Worm (Caenorhabditis elegans): ENCODE data around the gene T05D4.2.
A peak's percentile ranks its signal among the peaks of the same experiment; 100 is the strongest.

The T05D4.2 gene

DNA sequence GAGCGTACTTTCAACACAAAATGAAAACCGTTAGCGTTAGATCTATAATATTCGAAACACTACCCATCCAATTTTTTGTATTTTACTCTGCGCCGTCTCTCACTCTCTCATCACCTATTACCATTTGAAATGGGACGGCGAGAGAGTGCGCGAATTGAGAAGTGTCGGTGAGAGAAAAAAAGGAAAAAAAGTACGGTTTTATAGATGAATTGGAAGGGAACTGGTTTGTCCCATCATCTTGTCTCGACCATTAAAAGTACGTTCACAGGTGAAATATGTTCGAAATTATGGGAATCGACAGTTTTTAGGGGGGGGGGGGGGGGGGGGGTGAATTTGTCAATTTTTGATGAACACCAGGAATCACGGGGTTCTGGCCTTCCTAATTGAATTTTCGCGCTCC lies 28.2 kb downstream of the T05D4.2 start (continued):
- TF ChIP-seq unc-62 (GFP tag; optimal IDR thresholded peaks at IDR 0.05 in 1 of 2) (peak in 1 of 2 experiments; percentile 18), unc-62 (tag; optimal IDR thresholded peaks at IDR 0.05) (no peak), Y75B8A.6 (GFP tag; IDR thresholded peaks at IDR 0.05) (no peak), F26F4.8 (GFP tag; conservative IDR thresholded peaks at IDR 0.05) (no peak), nhr-102 (tag; optimal IDR thresholded peaks at IDR 0.05) (no peak), nhr-28 (tag; optimal IDR thresholded peaks at IDR 0.05) (peak; percentile 6), pha-4 (GFP tag; IDR thresholded peaks at IDR 0.05) (no peak), pha-4 (tag; optimal IDR thresholded peaks at IDR 0.05) (no peak), snpc-1.2 (GFP tag; IDR thresholded peaks at IDR 0.05) (no peak)

DNA sequence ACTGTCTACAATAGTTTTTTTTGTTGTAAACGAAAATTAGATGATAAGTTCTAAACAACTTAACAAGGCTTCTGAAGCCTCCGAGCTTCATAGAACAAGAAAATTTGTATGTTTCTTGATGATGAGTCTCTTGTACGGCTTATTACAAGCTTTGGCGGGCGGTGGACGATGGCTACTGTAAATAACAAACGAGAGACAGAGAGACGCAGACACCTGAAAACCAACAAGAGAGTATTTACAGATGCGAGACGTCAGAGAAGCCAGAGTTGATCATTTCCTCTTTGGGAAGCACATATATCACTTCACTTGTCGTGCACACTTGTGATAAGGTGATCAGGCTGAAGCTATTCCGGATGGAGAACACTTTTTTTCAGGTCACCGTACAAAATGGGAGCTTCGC lies 32.0 kb downstream of the T05D4.2 start:
- TF ChIP-seq Y48G9A.11 (GFP tag; IDR thresholded peaks at IDR 0.05) (no peak), aha-1 (tag) (peak; percentile 68), zip-2 (tag; optimal IDR thresholded peaks at IDR 0.05) (no peak), nhr-237 (tag; optimal IDR thresholded peaks at IDR 0.05) (no peak), jun-1 (tag; optimal IDR thresholded peaks at IDR 0.05) (no peak), R02D3.7 (tag; optimal IDR thresholded peaks at IDR 0.05) (no peak), vab-7 (GFP tag; IDR thresholded peaks at IDR 0.05) (no peak), dmd-8 (GFP tag; IDR thresholded peaks at IDR 0.05) (no peak), hlh-11 (tag; optimal IDR thresholded peaks at IDR 0.05) (no peak), F44E2.7 (GFP tag; IDR thresholded peaks at IDR 0.05) (no peak), lin-29 (GFP tag; IDR thresholded peaks at IDR 0.05) (no peak), daf-16 (GFP tag; optimal IDR thresholded peaks at IDR 0.05) (no peak), daf-16 (tag; optimal IDR thresholded peaks at IDR 0.05) (peak; percentile 37), nhr-28 (tag; optimal IDR thresholded peaks at IDR 0.05) (no peak), daf-8 (GFP tag; IDR thresholded peaks at IDR 0.05) (no peak), ceh-32 (tag; optimal IDR thresholded peaks at IDR 0.05; ENCODE audit: poor library complexity) (no peak), dve-1 (tag; optimal IDR thresholded peaks at IDR 0.05; ENCODE audit: insufficient read depth) (peak; percentile 3), daf-12 (tag; optimal IDR thresholded peaks at IDR 0.05) (no peak), unc-39 (tag; optimal IDR thresholded peaks at IDR 0.05) (no peak)

DNA sequence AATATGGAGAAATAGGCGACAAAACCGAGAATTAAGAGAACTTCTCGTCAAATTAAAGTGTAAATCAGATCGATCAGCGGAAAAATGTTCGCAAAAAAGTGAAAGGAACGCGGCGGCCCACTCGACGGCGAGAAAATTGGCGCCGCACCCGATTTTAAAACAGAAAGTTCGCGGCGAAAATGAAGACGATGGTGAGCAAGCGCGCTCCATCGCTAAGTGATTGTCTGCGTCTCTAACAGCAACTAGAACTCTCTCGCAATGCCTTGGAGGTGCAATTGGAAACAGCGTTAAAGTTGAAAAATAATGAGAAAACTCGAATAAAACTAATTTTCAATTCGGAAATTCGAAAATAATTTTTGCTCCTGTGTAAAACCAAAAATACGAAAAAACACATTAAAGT lies 32.9 kb downstream of the T05D4.2 start:
- TF ChIP-seq snpc-4 (tag; optimal IDR thresholded peaks at IDR 0.05) (no peak), nhr-11 (tag; optimal IDR thresholded peaks at IDR 0.05) (peak; percentile 43), egl-43 (GFP tag; IDR thresholded peaks at IDR 0.05) (peak; percentile 50; the same call in 1 of the 2 replicates), nhr-25 (tag; optimal IDR thresholded peaks at IDR 0.05; ENCODE audit: borderline replicate concordance, insufficient read depth) (peak; percentile 50), daf-16 (GFP tag; optimal IDR thresholded peaks at IDR 0.05) (no peak), daf-16 (tag; optimal IDR thresholded peaks at IDR 0.05) (peak; percentile 27), lin-38 (GFP tag; IDR thresholded peaks at IDR 0.05) (peak; percentile 95), dve-1 (tag; optimal IDR thresholded peaks at IDR 0.05; ENCODE audit: insufficient read depth) (peak; percentile 54), unc-130 (GFP tag; optimal IDR thresholded peaks at IDR 0.05) (peak; percentile 12), hmg-1.1 (GFP tag; IDR thresholded peaks at IDR 0.05) (peak; percentile 85), mes-2 (tag; optimal IDR thresholded peaks at IDR 0.05; ENCODE audit: poor library complexity, severe bottlenecking) (peak; percentile 73), lsy-2 (tag; optimal IDR thresholded peaks at IDR 0.05) (peak in 1 of 2 experiments; percentile 59), daf-12 (tag; optimal IDR thresholded peaks at IDR 0.05) (no peak), mdl-1 (tag; optimal IDR thresholded peaks at IDR 0.05) (no peak), rbr-2 (tag; optimal IDR thresholded peaks at IDR 0.05) (peak; percentile 49), F49E8.2 (tag; optimal IDR thresholded peaks at IDR 0.05; ENCODE audit: borderline replicate concordance) (peak; percentile 10), mxl-3 (GFP tag; optimal IDR thresholded peaks at IDR 0.05) (peak; percentile 18), nhr-28 (tag; optimal IDR thresholded peaks at IDR 0.05) (peak; percentile 24), ceh-20 (GFP tag; IDR thresholded peaks at IDR 0.05) (peak; percentile 21; the same call in 1 of the 2 replicates), lin-13 (GFP tag; optimal IDR thresholded peaks at IDR 0.05) (peak; percentile 53), ctbp-1 (GFP tag; IDR thresholded peaks at IDR 0.05) (no peak), hlh-11 (tag; optimal IDR thresholded peaks at IDR 0.05) (peak; percentile 38), dpl-1 (GFP tag; optimal IDR thresholded peaks at IDR 0.05) (peak; percentile 79), hif-1 (tag; optimal IDR thresholded peaks at IDR 0.05) (peak in 1 of 2 experiments; percentile 38), mep-1 (tag; optimal IDR thresholded peaks at IDR 0.05) (peak; percentile 47), set-16 (GFP tag; IDR thresholded peaks at IDR 0.05) (peak; percentile 20; the same call in 1 of the 2 replicates), snpc-1.2 (GFP tag; IDR thresholded peaks at IDR 0.05) (no peak), hlh-30 (tag; optimal IDR thresholded peaks at IDR 0.05; ENCODE audit: insufficient read depth) (peak; percentile 48), nhr-102 (tag; optimal IDR thresholded peaks at IDR 0.05) (no peak)

Measured in whole organism, L4 larva.